Fruit fly (Drosophila melanogaster): ENCODE results near the gene CG13392.
A peak's percentile ranks its signal among the peaks of the same experiment; 100 is the strongest.

The CG13392 gene

DNA sequence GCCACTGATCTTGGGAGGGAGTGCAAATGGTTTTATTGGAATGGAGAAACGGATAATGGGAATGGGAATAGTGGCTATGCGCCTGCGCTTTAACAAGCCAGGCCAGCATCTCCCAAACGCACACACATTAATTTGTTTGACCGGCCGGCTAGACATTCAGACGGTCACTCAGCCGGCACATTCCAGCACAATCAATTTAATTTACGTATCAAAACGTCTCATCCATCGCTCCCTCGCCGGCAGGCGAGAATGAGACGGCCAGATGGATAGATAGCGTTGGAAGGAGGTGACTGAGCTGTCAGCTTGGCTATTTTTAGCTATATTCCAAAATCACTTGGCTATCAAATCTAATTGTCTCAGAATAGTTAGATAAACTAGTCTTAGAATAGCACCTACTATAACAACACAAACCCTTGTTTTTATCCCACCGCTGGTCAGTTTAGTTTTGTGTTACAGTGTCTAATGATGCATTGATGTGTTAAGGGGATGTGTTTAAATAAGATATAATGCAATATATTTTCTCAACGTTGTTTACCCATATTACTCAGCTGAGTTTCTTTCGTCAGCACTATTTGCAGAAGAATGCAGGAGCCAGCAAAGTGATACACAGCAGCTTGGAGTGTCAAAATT is 41.0 kb upstream of the CG13392 start:
- TF ChIP-seq CG15710 (tag; optimal IDR thresholded peaks at IDR 0.05): peak; percentile 4
- TF ChIP-seq CG32121 (GFP tag; IDR thresholded peaks at IDR 0.05): no peak
- peak; percentile 30 for TF ChIP-seq CG8159 (tag; optimal IDR thresholded peaks at IDR 0.05)
- peak; percentile 16 for TF ChIP-seq Pif1A (GFP tag; optimal IDR thresholded peaks at IDR 0.05)
- peak; percentile 24 for TF ChIP-seq Pif1B (GFP tag; optimal IDR thresholded peaks at IDR 0.05)

DNA sequence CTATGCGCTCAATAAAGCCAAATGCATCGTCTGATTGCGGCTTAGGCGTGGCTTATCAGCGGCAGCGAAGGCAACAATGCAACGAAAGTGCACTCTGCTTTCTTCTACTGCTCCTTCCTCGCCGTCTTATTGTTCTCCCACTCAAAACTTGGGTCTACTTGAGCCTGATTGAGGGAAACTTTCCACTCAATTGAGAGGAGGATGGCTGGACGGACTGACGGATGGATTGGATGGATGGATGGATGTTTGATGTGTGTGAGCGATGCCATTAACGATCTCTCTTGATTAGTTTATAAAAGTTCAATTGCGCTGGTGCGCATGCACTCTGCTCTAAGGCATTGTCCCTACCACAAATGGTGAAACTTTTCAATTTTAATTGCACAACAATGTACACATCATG is 40.4 kb upstream of the CG13392 start:
- TF ChIP-seq CG13204 (GFP tag; optimal IDR thresholded peaks at IDR 0.05) (no peak), CG8159 (tag; optimal IDR thresholded peaks at IDR 0.05) (no peak), fd96Ca (GFP tag; IDR thresholded peaks at IDR 0.05) (no peak; the same call in 2 of the 3 replicates), CG10348 (GFP tag; IDR thresholded peaks at IDR 0.05) (no peak), CG8301 (tag; optimal IDR thresholded peaks at IDR 0.05) (no peak), rn (GFP tag; IDR thresholded peaks at IDR 0.05) (no peak), CG14655 (GFP tag; optimal IDR thresholded peaks at IDR 0.05) (no peak), CG12605 (GFP tag; IDR thresholded peaks at IDR 0.05) (no peak), gl (tag; optimal IDR thresholded peaks at IDR 0.05) (no peak), D1 (tag; optimal IDR thresholded peaks at IDR 0.05) (no peak), CG9948 (tag; optimal IDR thresholded peaks at IDR 0.05) (no peak), CG34367 (tag; optimal IDR thresholded peaks at IDR 0.05) (no peak)

DNA sequence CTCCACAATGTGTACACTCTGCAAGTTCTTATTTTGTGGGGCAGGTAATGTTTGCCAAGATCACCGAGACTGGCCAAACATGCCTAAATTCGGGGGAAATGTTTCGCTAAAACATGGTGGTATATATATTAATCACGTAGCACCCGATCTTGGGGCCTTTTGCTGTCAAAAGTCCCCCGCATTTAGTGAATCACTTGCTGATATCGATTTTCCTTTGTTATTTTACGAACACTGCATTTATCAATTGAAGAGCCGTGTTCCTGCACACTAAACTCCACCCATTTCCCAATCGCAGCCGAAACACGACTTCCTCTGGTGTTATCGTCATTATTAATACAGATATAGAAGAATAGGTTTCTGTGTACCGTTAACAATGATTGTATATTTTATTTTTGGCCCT is 39.1 kb upstream of the CG13392 start:
- no peak for TF ChIP-seq CG14655 (GFP tag; optimal IDR thresholded peaks at IDR 0.05)
- TF ChIP-seq D1 (tag; optimal IDR thresholded peaks at IDR 0.05): no peak
- TF ChIP-seq CG13204 (GFP tag; optimal IDR thresholded peaks at IDR 0.05): no peak
- no peak for TF ChIP-seq EcR (GFP tag; optimal IDR thresholded peaks at IDR 0.05)

DNA sequence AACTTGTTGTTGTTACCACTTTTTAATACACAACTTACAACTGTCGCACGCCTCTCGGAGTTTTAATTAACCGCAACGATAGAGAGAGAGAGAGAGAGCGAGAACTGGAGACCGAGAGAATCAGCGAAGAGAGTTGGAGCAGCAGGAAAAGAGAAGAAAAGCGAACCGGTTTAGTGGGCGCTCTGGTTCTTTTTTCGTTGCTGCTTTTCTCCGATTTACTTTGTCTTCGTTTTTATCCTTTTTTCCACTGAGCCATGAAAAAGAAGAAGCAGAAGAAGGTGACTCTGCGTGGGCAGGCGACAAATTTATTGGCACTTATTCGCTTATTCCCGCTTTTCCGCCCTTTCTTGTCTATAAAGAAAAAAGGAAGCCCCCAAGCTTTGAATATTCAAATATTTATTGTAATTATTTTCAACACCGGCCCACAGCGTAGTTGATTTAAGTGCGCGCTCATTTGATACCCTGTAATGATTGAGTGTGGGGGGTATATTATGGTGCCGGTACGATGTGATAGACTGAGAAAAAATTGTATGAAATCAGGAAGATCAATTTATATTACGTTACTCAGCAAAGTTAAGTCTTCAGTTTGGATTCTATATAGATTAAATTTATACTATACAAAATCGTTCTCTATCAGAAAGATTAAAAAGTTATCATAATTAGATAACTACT is 37.8 kb upstream of the CG13392 start:
- TF ChIP-seq CG13204 (GFP tag; optimal IDR thresholded peaks at IDR 0.05) (peak; percentile 66), CG12605 (GFP tag; IDR thresholded peaks at IDR 0.05) (peak; percentile 36; the same call in 1 of the 2 replicates), CG17806 (tag; optimal IDR thresholded peaks at IDR 0.05) (peak; percentile 24), CG8301 (tag; optimal IDR thresholded peaks at IDR 0.05) (peak; percentile 7), CG8159 (tag; optimal IDR thresholded peaks at IDR 0.05) (peak; percentile 38), CG34367 (tag; optimal IDR thresholded peaks at IDR 0.05) (peak; percentile 43), Ets98B (GFP tag; IDR thresholded peaks at IDR 0.05) (no peak), fd96Ca (GFP tag; IDR thresholded peaks at IDR 0.05) (no peak), gl (tag; optimal IDR thresholded peaks at IDR 0.05) (peak; percentile 69), Snoo (tag; optimal IDR thresholded peaks at IDR 0.05) (no peak), CG14655 (GFP tag; optimal IDR thresholded peaks at IDR 0.05) (peak; percentile 22), D1 (tag; optimal IDR thresholded peaks at IDR 0.05) (no peak), CG10348 (GFP tag; IDR thresholded peaks at IDR 0.05) (no peak), CG4496 (GFP tag; IDR thresholded peaks at IDR 0.05) (peak; percentile 57; the same call in 1 of the 3 replicates), EcR (GFP tag; optimal IDR thresholded peaks at IDR 0.05) (peak; percentile 31), Pif1A (GFP tag; optimal IDR thresholded peaks at IDR 0.05) (peak; percentile 47), CG15710 (tag; optimal IDR thresholded peaks at IDR 0.05) (peak; percentile 11), CG32121 (GFP tag; IDR thresholded peaks at IDR 0.05) (no peak), rn (GFP tag; IDR thresholded peaks at IDR 0.05) (no peak), Pif1B (GFP tag; optimal IDR thresholded peaks at IDR 0.05) (peak; percentile 6), CG9948 (tag; optimal IDR thresholded peaks at IDR 0.05) (no peak)

DNA sequence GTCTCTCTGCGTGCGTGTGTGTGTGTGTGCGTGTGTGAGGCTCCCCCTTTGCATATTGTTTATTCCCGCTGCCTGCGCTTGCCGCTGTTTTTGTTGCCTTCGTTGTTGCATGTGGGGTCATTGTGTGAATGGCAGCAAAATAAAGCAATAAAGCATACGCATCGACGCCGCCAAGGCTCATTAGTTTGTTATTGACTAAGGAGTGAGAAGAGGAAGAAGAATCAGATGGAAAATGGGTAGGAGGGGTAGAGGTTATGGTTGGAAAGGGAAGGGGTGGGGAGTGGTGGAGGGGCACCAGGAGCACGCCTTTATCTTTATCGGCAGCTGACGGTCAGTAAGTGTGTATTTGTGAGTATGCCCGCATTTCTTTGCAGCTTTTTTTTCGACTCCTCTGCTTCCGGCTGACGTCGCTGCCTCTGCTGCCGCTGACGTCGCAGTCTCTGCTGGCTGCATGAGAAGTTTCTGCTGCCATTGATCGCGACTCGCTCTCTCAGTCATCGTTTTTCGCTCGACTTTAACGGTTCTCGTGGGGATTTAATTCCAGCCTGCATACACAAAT is 36.9 kb upstream of the CG13392 start:
- peak; percentile 94 for TF ChIP-seq EcR (GFP tag; optimal IDR thresholded peaks at IDR 0.05)
- TF ChIP-seq gl (tag; optimal IDR thresholded peaks at IDR 0.05): peak; percentile 58
- peak; percentile 75 for TF ChIP-seq CG13204 (GFP tag; optimal IDR thresholded peaks at IDR 0.05)
- TF ChIP-seq Pif1B (GFP tag; optimal IDR thresholded peaks at IDR 0.05): no peak
- TF ChIP-seq CG8301 (tag; optimal IDR thresholded peaks at IDR 0.05): no peak
- no peak for TF ChIP-seq Pif1A (GFP tag; optimal IDR thresholded peaks at IDR 0.05)
- TF ChIP-seq CG17806 (tag; optimal IDR thresholded peaks at IDR 0.05): no peak
- TF ChIP-seq CG12605 (GFP tag; IDR thresholded peaks at IDR 0.05): 0 out of 2 replicates have a peak, but pooled peaks have one; percentile 18
- TF ChIP-seq CG14655 (GFP tag; optimal IDR thresholded peaks at IDR 0.05): peak; percentile 1
- no peak for TF ChIP-seq rn (GFP tag; IDR thresholded peaks at IDR 0.05)
- TF ChIP-seq CG15710 (tag; optimal IDR thresholded peaks at IDR 0.05): peak; percentile 28
- peak; percentile 43; the same call in 1 of the 3 replicates for TF ChIP-seq CG4496 (GFP tag; IDR thresholded peaks at IDR 0.05)
- no peak for TF ChIP-seq CG10348 (GFP tag; IDR thresholded peaks at IDR 0.05)
